Fruit fly (Drosophila melanogaster): Measurements from ENCODE around the gene if.

if gene

DNA sequence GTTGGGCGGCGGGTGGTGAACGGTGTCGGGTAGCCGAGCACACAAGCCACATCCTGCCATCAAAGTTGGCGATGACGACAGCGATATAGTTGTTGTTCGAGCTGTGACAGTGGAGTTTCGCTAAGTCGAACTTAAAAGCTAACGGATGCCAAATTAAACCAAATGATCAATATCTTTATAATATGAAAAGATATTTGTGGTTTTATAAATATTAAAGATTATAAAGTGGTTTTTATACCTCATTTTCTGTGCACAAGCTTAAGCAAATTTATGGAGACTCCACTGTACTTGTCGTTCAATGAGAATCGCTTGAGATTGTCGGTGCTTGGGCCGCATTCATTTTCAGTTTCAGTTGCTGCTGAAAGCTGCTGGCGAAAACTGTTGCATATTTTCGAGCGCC lies 38.8 kb upstream of the if start (continued):
- peak; percentile 19 for TF ChIP-seq CG12769 (tag; optimal IDR thresholded peaks at IDR 0.05)
- no peak for TF ChIP-seq NK7.1 (GFP tag; optimal IDR thresholded peaks at IDR 0.05)
- no peak for TF ChIP-seq CG10654 (GFP tag; optimal IDR thresholded peaks at IDR 0.05)
- TF ChIP-seq seq (GFP tag; IDR thresholded peaks at IDR 0.05) = no peak
- peak; percentile 52 for TF ChIP-seq tin (GFP tag; optimal IDR thresholded peaks at IDR 0.05)
- TF ChIP-seq repo (GFP tag; optimal IDR thresholded peaks at IDR 0.05) = no peak
- no peak for TF ChIP-seq amos (GFP tag; IDR thresholded peaks at IDR 0.05; ENCODE audit: partially characterized antibody)
- TF ChIP-seq chm (GFP tag; IDR thresholded peaks at IDR 0.05) = no peak
- TF ChIP-seq Hey (tag; optimal IDR thresholded peaks at IDR 0.05) = no peak
- no peak for TF ChIP-seq CG7271 (tag; optimal IDR thresholded peaks at IDR 0.05)
- no peak for TF ChIP-seq Side (GFP tag; optimal IDR thresholded peaks at IDR 0.05)
- peak; percentile 13 for TF ChIP-seq CG4820 (GFP tag; optimal IDR thresholded peaks at IDR 0.05)
- TF ChIP-seq dimm (GFP tag; IDR thresholded peaks at IDR 0.05) = peak; percentile 27; the same call in 1 of the 2 replicates
- peak in 1 of 2 experiments; percentile 71 for TF ChIP-seq bsh (GFP tag; optimal IDR thresholded peaks at IDR 0.05)
- TF ChIP-seq otp (GFP tag; IDR thresholded peaks at IDR 0.05) = 0 out of 3 replicates have a peak, but pooled peaks have one; percentile 41
- no peak for TF ChIP-seq br (optimal IDR thresholded peaks at IDR 0.05)
- TF ChIP-seq NC2α (GFP tag; optimal IDR thresholded peaks at IDR 0.05) = no peak
- TF ChIP-seq CG13624 (GFP tag; optimal IDR thresholded peaks at IDR 0.05) = no peak
- TF ChIP-seq NC2β (GFP tag; optimal IDR thresholded peaks at IDR 0.05) = no peak
- peak in 1 of 3 experiments; percentile 4 for TF ChIP-seq lola (GFP tag; optimal IDR thresholded peaks at IDR 0.05)
- peak; percentile 61 for TF ChIP-seq ATbp (GFP tag; optimal IDR thresholded peaks at IDR 0.05)
- TF ChIP-seq Hmr (GFP tag; optimal IDR thresholded peaks at IDR 0.05) = peak; percentile 41
- peak; percentile 15 for TF ChIP-seq Hsf (GFP tag; optimal IDR thresholded peaks at IDR 0.05)
- TF ChIP-seq gro (GFP tag; optimal IDR thresholded peaks at IDR 0.05) = no peak
- no peak for TF ChIP-seq cato (GFP tag; optimal IDR thresholded peaks at IDR 0.05; ENCODE audit: borderline replicate concordance)
- no peak for TF ChIP-seq Deaf1 (tag; optimal IDR thresholded peaks at IDR 0.05)
- no peak for TF ChIP-seq Six4 (GFP tag; optimal IDR thresholded peaks at IDR 0.05)
- TF ChIP-seq croc (GFP tag; conservative IDR thresholded peaks at IDR 0.05) = peak; percentile 14; the same call in 1 of the 3 replicates
- peak; percentile 11 for TF ChIP-seq CG12299 (tag; optimal IDR thresholded peaks at IDR 0.05)
- no peak for TF ChIP-seq dan (GFP tag; IDR thresholded peaks at IDR 0.05)
- no peak for TF ChIP-seq HLH54F (GFP tag; optimal IDR thresholded peaks at IDR 0.05)
- TF ChIP-seq Mrtf (GFP tag; IDR thresholded peaks at IDR 0.05) = 0 out of 3 replicates have a peak, but pooled peaks have one; percentile 34
- peak; percentile 61; the same call in 2 of the 3 replicates for TF ChIP-seq ase (GFP tag; IDR thresholded peaks at IDR 0.05)
- no peak for TF ChIP-seq HLHmδ (GFP tag; optimal IDR thresholded peaks at IDR 0.05)
- peak; percentile 36; the same call in 1 of the 2 replicates for TF ChIP-seq Rx (GFP tag; IDR thresholded peaks at IDR 0.05)
- peak; percentile 66 for TF ChIP-seq PHDP (tag; optimal IDR thresholded peaks at IDR 0.05)
- TF ChIP-seq Hr39 (optimal IDR thresholded peaks at IDR 0.05) = no peak
- no peak for TF ChIP-seq CG11723 (GFP tag; optimal IDR thresholded peaks at IDR 0.05)
- TF ChIP-seq Chrac-16 (GFP tag; optimal IDR thresholded peaks at IDR 0.05) = peak; percentile 11
- TF ChIP-seq chn (GFP tag; optimal IDR thresholded peaks at IDR 0.05) = no peak
- no peak for TF ChIP-seq hkb (optimal IDR thresholded peaks at IDR 0.05)
- TF ChIP-seq hkb (GFP tag; IDR thresholded peaks at IDR 0.05) = peak; percentile 78
- no peak for TF ChIP-seq Elba2 (GFP tag; optimal IDR thresholded peaks at IDR 0.05)
- TF ChIP-seq B-H1 (GFP tag; IDR thresholded peaks at IDR 0.05) = peak; percentile 21; the same call in 1 of the 3 replicates
- TF ChIP-seq CG18764 (GFP tag; optimal IDR thresholded peaks at IDR 0.05) = no peak
- no peak for TF ChIP-seq CG10565 (GFP tag; optimal IDR thresholded peaks at IDR 0.05)
- TF ChIP-seq Max (GFP tag; optimal IDR thresholded peaks at IDR 0.05) = no peak
- no peak for TF ChIP-seq Stat92E (GFP tag; optimal IDR thresholded peaks at IDR 0.05)
- no peak for TF ChIP-seq jumu (GFP tag; optimal IDR thresholded peaks at IDR 0.05)
- TF ChIP-seq CG5953 (GFP tag; IDR thresholded peaks at IDR 0.05) = peak; percentile 41; the same call in 1 of the 2 replicates
- TF ChIP-seq sima (GFP tag; optimal IDR thresholded peaks at IDR 0.05) = no peak
- TF ChIP-seq CG32532 (GFP tag; IDR thresholded peaks at IDR 0.05) = peak; percentile 44; the same call in 1 of the 2 replicates
